Worm (Caenorhabditis elegans) whole organism, mixed stage, embryonic: ENCODE data around the gene dhs-5.

Source experiments
- blmp-1 ChIP-seq: fragments of 150-350 bp; optimal IDR thresholded peaks from 2 replicates; lab custom pipeline; 2014; ENCODE audit warnings: missing biosample characterization, missing genetic modification characterization
- lin-13 ChIP-seq: fragments of 150-350 bp; optimal IDR thresholded peaks from 2 replicates; lab custom pipeline; 2014; ENCODE audit warnings: missing biosample characterization, missing genetic modification characterization
- nhr-28 ChIP-seq: fragments of 150-350 bp; optimal IDR thresholded peaks from 2 replicates; lab custom pipeline; 2014; ENCODE audit warnings: missing biosample characterization, missing genetic modification characterization
- tbx-8 ChIP-seq: fragments of 200-800 bp; sonication (Bioruptor generic); optimal IDR thresholded peaks from 2 replicates; lab custom pipeline; 2018; ENCODE audit warnings: mild to moderate bottlenecking, missing genetic modification characterization, moderate library complexity, missing compliant biosample characterization
- ztf-11 ChIP-seq: fragments of 150-350 bp; optimal IDR thresholded peaks from 2 replicates; lab custom pipeline; 2014; ENCODE audit warnings: missing biosample characterization, missing genetic modification characterization

DNA sequence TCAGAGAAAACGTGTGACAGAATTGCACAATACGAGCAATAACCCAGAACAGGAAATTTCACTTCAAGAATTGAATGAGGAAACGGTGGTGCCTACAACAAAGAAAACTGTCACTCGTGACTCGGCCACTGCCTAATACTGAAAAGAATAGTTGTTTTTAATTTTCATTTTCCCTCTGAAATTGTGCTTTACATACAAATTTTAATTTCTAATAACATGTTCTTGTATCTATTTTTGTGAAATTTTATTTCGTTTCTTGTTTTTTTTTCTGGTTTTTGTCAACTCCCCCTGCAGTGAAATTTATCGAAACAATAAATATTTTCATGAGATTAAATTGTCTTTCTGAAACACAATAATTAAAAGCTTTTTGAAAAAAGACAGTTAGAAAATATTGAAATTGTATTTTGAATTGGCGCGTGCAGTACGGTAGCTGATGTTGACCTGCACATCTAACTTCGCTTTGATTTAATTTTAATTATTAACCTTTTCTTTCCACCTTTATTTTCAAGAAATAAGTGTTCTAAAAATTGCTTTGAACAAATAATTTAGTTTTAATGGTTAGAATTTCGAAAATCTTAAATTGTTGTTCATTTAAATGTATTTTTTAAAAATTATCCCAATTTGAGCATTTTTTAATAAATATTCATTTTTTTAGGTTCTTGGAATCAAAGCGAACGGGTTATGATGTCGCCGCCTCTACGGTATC lies 2.2 kb downstream of the dhs-5 start, which contains the start of gene daz-1:
- TF ChIP-seq nhr-28 (no peak), blmp-1 (tag; lab: Kevin White, UChicago) (no peak), tbx-8 (GFP tag; lab: Kevin White, UChicago) (no peak), lin-13 (no peak), ztf-11 (tag; lab: Kevin White, UChicago) (no peak)
